Worm (Caenorhabditis elegans) whole organism, L1 larva: ENCODE results near the gene Y57G11C.51.

ENCODE experiments used
- C16A3.4 ChIP-seq: fragments of 150-350 bp; optimal IDR thresholded peaks from 2 replicates; lab custom pipeline; 2014; ENCODE audit warnings: missing biosample characterization, missing genetic modification characterization
- aha-1 ChIP-seq: fragments of 150-350 bp; optimal IDR thresholded peaks from 2 replicates; lab custom pipeline; 2014; ENCODE audit warnings: missing biosample characterization, missing genetic modification characterization
- ama-1 ChIP-seq: fragments of 150-350 bp; optimal IDR thresholded peaks from 2 replicates; lab custom pipeline; 2014
- ceh-63 ChIP-seq: fragments of 200-800 bp; sonication (Bioruptor generic); optimal IDR thresholded peaks from 2 replicates; lab custom pipeline; 2018; ENCODE audit warnings: mild to moderate bottlenecking, missing genetic modification characterization, missing compliant biosample characterization
- ceh-82 ChIP-seq, 3 experiments: fragments of 150-350 bp in 1 of 3; sonication (generic microtip) in 2 of 3; optimal IDR thresholded peaks; 2 replicates each; lab custom pipeline; 2014 to 2017; ENCODE audit warnings: missing biosample characterization in 3 of 3, missing genetic modification characterization in 3 of 3
- ceh-88 ChIP-seq: fragments of 200-800 bp; sonication (Bioruptor generic); IDR thresholded peaks from 2 replicates; pipeline ENCODE4 v1.3.6; 2022; ENCODE audit warnings: missing genetic modification characterization, missing compliant biosample characterization
- ces-1 ChIP-seq: fragments of 150-350 bp; optimal IDR thresholded peaks from 2 replicates; lab custom pipeline; 2014; ENCODE audit warnings: missing biosample characterization, missing genetic modification reagents, missing genetic modification characterization
- dpl-1 ChIP-seq, 3 experiments: fragments of 150-350 bp in 2 of 3; sonication (generic microtip) in 1 of 3; optimal IDR thresholded peaks; 2 replicates each; lab custom pipeline; 2014 to 2017; ENCODE audit warnings: missing biosample characterization in 3 of 3, missing genetic modification characterization in 3 of 3, missing genetic modification reagents in 3 of 3
- dsc-1 ChIP-seq: sonication (generic microtip); optimal IDR thresholded peaks from 2 replicates; lab custom pipeline; 2016; ENCODE audit warnings: mild to moderate bottlenecking, missing genetic modification characterization, missing compliant biosample characterization
- efl-1 ChIP-seq, 4 experiments: fragments of 150-350 bp; optimal IDR thresholded peaks in 3 of 4; peaks in 1 of 4; 1 replicate in 1 of 4; 2 replicates in 3 of 4; lab custom pipeline; 2014; ENCODE audit warnings: missing biosample characterization in 2 of 4, missing genetic modification characterization in 2 of 4, missing genetic modification reagents in 2 of 4
- efl-3 ChIP-seq: fragments of 200-800 bp; sonication (Bioruptor generic); optimal IDR thresholded peaks from 2 replicates; lab custom pipeline; 2018; ENCODE audit warnings: mild to moderate bottlenecking, missing genetic modification characterization, missing compliant biosample characterization
- egl-13 ChIP-seq: sonication (generic microtip); optimal IDR thresholded peaks from 2 replicates; lab custom pipeline; 2016; ENCODE audit warnings: missing genotype, missing genetic modification reagents, missing genetic modification characterization, missing compliant biosample characterization
- egl-27 ChIP-seq, 2 experiments: fragments of 150-350 bp in 1 of 2; sonication (generic microtip); optimal IDR thresholded peaks; 3 replicates each; lab custom pipeline; 2017 to 2018; ENCODE audit warnings: missing biosample characterization in 2 of 2, missing genetic modification characterization in 2 of 2, missing genetic modification reagents in 2 of 2
- ets-5 ChIP-seq: fragments of 200-800 bp; sonication (Bioruptor generic); IDR thresholded peaks from 2 replicates; pipeline ENCODE4 v1.3.6; 2022; ENCODE audit warnings: missing genetic modification characterization, missing compliant biosample characterization
- fkh-10 ChIP-seq: sonication (generic microtip); optimal IDR thresholded peaks from 2 replicates; lab custom pipeline; 2017; ENCODE audit warnings: missing biosample characterization, missing genetic modification reagents, missing genetic modification characterization
- fkh-4 ChIP-seq: sonication (generic microtip); optimal IDR thresholded peaks from 2 replicates; lab custom pipeline; 2016; ENCODE audit warnings: missing compliant biosample characterization, missing genetic modification characterization, borderline replicate concordance
- fkh-8 ChIP-seq: sonication (generic microtip); optimal IDR thresholded peaks from 2 replicates; lab custom pipeline; 2016; ENCODE audit warnings: mild to moderate bottlenecking, missing genetic modification characterization, missing compliant biosample characterization
- grh-1 ChIP-seq: fragments of 200-800 bp; sonication (Bioruptor generic); IDR thresholded peaks from 2 replicates; pipeline ENCODE4 v1.3.6; 2022; ENCODE audit warnings: missing genetic modification reagents, missing genetic modification characterization, missing compliant biosample characterization
- hlh-17 ChIP-seq: fragments of 200-800 bp; sonication (Bioruptor generic); optimal IDR thresholded peaks from 2 replicates; lab custom pipeline; 2018; ENCODE audit warnings: missing genetic modification characterization, mild to moderate bottlenecking, missing compliant biosample characterization, moderate library complexity, borderline replicate concordance
- hlh-4 ChIP-seq: sonication (generic microtip); optimal IDR thresholded peaks from 2 replicates; lab custom pipeline; 2016; ENCODE audit warnings: mild to moderate bottlenecking, missing genetic modification characterization, missing compliant biosample characterization
- irx-1 ChIP-seq: sonication (generic microtip); optimal IDR thresholded peaks from 2 replicates; lab custom pipeline; 2016; ENCODE audit warnings: missing genetic modification characterization, missing compliant biosample characterization
- lin-13 ChIP-seq: fragments of 150-350 bp; optimal IDR thresholded peaks from 2 replicates; lab custom pipeline; 2014; ENCODE audit warnings: missing biosample characterization, missing genetic modification reagents, missing genetic modification characterization
- lin-14 ChIP-seq: fragments of 200-800 bp; sonication (Bioruptor generic); optimal IDR thresholded peaks from 2 replicates; lab custom pipeline; 2018; ENCODE audit warnings: mild to moderate bottlenecking, missing genetic modification characterization, moderate library complexity, missing compliant biosample characterization
- lin-15B ChIP-seq: fragments of 150-350 bp; sonication (generic microtip); optimal IDR thresholded peaks from 3 replicates; lab custom pipeline; 2014; ENCODE audit warnings: missing biosample characterization, missing genetic modification characterization
- lin-39 ChIP-seq: fragments of 150-350 bp; optimal IDR thresholded peaks from 2 replicates; lab custom pipeline; 2014; ENCODE audit warnings: missing biosample characterization, missing genetic modification reagents, missing genetic modification characterization
- lsy-2 ChIP-seq, 2 experiments: fragments of 150-350 bp; optimal IDR thresholded peaks; 2 replicates each; lab custom pipeline; 2014; ENCODE audit warnings: missing biosample characterization in 2 of 2, missing genetic modification characterization in 2 of 2
- mab-9 ChIP-seq: fragments of 200-800 bp; sonication (Bioruptor generic); IDR thresholded peaks from 2 replicates; pipeline ENCODE4 v1.3.6; 2022; ENCODE audit warnings: missing genetic modification reagents, missing genetic modification characterization, missing compliant biosample characterization
- nhr-19 ChIP-seq: fragments of 200-800 bp; sonication (Bioruptor generic); conservative IDR thresholded peaks from 2 replicates; pipeline ENCODE4 v1.3.6; 2022; ENCODE audit warnings: missing genetic modification characterization, missing compliant biosample characterization
- nhr-237 ChIP-seq: fragments of 150-350 bp; optimal IDR thresholded peaks from 2 replicates; lab custom pipeline; 2014; ENCODE audit warnings: missing biosample characterization, missing genetic modification characterization
- nhr-71 ChIP-seq: sonication (generic microtip); optimal IDR thresholded peaks from 2 replicates; lab custom pipeline; 2016; ENCODE audit warnings: mild to moderate bottlenecking, missing genetic modification characterization, moderate library complexity, missing compliant biosample characterization
- pag-3 ChIP-seq: sonication (generic microtip); optimal IDR thresholded peaks from 2 replicates; lab custom pipeline; 2017; ENCODE audit warnings: missing genetic modification characterization, mild to moderate bottlenecking, missing compliant biosample characterization, antibody characterized with exemption, borderline replicate concordance; ENCODE audit not compliant: insufficient read depth
- pax-3 ChIP-seq: fragments of 200-800 bp; sonication (Bioruptor generic); optimal IDR thresholded peaks from 2 replicates; lab custom pipeline; 2018; ENCODE audit warnings: mild to moderate bottlenecking, missing genetic modification characterization, moderate library complexity, missing compliant biosample characterization
- pqm-1 ChIP-seq: sonication (generic microtip); optimal IDR thresholded peaks from 3 replicates; lab custom pipeline; 2017; ENCODE audit warnings: missing biosample characterization, missing genetic modification characterization
- rnt-1 ChIP-seq: sonication (generic microtip); optimal IDR thresholded peaks from 2 replicates; lab custom pipeline; 2016; ENCODE audit warnings: mild to moderate bottlenecking, missing genetic modification characterization, moderate library complexity, missing compliant biosample characterization
- snu-23 ChIP-seq: sonication (generic microtip); optimal IDR thresholded peaks from 2 replicates; lab custom pipeline; 2016; ENCODE audit warnings: missing genetic modification characterization, missing compliant biosample characterization
- sup-37 ChIP-seq: fragments of 200-800 bp; sonication (Bioruptor generic); optimal IDR thresholded peaks from 2 replicates; lab custom pipeline; 2018; ENCODE audit warnings: mild to moderate bottlenecking, missing genetic modification characterization, missing compliant biosample characterization
- tbx-2 ChIP-seq: sonication (generic microtip); optimal IDR thresholded peaks from 2 replicates; lab custom pipeline; 2016; ENCODE audit warnings: missing genetic modification characterization, missing compliant biosample characterization
- tlp-1 ChIP-seq: fragments of 150-350 bp; optimal IDR thresholded peaks from 2 replicates; lab custom pipeline; 2014; ENCODE audit warnings: missing biosample characterization, missing genetic modification characterization
- unc-86 ChIP-seq: sonication (generic microtip); optimal IDR thresholded peaks from 2 replicates; lab custom pipeline; 2016; ENCODE audit warnings: missing genetic modification characterization, missing compliant biosample characterization
- unc-98 ChIP-seq: fragments of 200-800 bp; sonication (Bioruptor generic); IDR thresholded peaks from 2 replicates; pipeline ENCODE4 v1.3.6; 2022; ENCODE audit warnings: missing genetic modification characterization, missing compliant biosample characterization
- zag-1 ChIP-seq: fragments of 150-350 bp; optimal IDR thresholded peaks from 2 replicates; lab custom pipeline; 2014; ENCODE audit warnings: missing biosample characterization, missing genetic modification characterization
- ztf-4 ChIP-seq: fragments of 150-350 bp; optimal IDR thresholded peaks from 2 replicates; lab custom pipeline; 2014; ENCODE audit warnings: missing biosample characterization, missing genetic modification characterization

Gene Y57G11C.51

DNA sequence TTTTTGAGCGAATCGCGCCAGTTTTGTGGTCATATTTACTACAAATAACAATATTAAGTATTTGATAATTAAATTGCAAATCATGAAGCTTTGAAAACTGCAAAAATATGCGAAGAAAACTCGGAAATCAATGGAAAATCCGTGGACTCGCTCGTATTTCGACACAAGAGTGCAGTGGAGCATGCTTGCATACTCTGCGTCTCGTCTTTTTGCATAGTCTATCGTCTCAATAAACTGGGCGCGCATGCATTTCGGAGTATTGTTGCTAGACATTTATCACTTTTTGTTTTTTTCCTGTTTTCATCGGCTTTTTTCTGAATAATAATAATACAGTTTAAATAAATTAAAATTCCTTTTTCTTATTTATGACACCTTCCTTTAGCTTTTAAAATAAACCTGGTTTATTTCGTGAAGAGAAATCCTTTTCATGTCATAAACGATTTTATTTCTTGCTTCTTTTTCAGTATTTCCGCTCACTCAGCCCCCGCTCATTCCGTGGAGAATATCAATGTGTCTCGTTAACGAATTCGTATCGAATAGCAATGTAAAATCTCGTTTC is 6.6 kb downstream of the Y57G11C.51 start, which contains the start of the genes mrps-7 and Y57G11C.3 (continued):
- peak; percentile 97 for TF ChIP-seq nhr-71 (tag; lab: Kevin White, UChicago)
- peak; percentile 97 for TF ChIP-seq C16A3.4 (tag; lab: Kevin White, UChicago)
- TF ChIP-seq lin-14 (GFP tag; lab: Kevin White, UChicago), result peak; percentile 96
- peak; percentile 91 for TF ChIP-seq nhr-237 (tag; lab: Kevin White, UChicago)
- TF ChIP-seq dpl-1 (GFP tag; optimal IDR thresholded peaks at IDR 0.05; lab: Kevin White, UChicago), result peak; percentile 81 to 86 (median 86)
- peak; percentile 48 to 67 for TF ChIP-seq egl-27 (tag; optimal IDR thresholded peaks at IDR 0.05; lab: Kevin White, UChicago)
- peak; percentile 95 for TF ChIP-seq tbx-2 (tag; lab: Kevin White, UChicago)
- peak; percentile 95 for TF ChIP-seq lin-13 (GFP tag; lab: Kevin White, UChicago)
- no peak for TF ChIP-seq ceh-63 (GFP tag; lab: Kevin White, UChicago)
- TF ChIP-seq lin-15B, result peak; percentile 97
- TF ChIP-seq aha-1 (tag; lab: Kevin White, UChicago), result peak; percentile 71
- TF ChIP-seq zag-1 (tag; lab: Kevin White, UChicago), result peak; percentile 57
- peak; percentile 83 for TF ChIP-seq egl-13
- no peak for TF ChIP-seq hlh-17

ce11 chrIV:14766382-14766781 is 8.0 kb downstream of the Y57G11C.51 start, which contains the start of gene vti-1:
TSS of gene vti-1 (minus strand) at chrIV:14766665.
- no peak for TF ChIP-seq snu-23
- no peak for TF ChIP-seq efl-3
- TF ChIP-seq tbx-2 (tag; lab: Kevin White, UChicago), result no peak
- no peak for TF ChIP-seq lin-39

- TF ChIP-seq sup-37 (no peak), pqm-1 (tag; lab: Kevin White, UChicago) (no peak), ceh-82 (tag; optimal IDR thresholded peaks at IDR 0.05; lab: Kevin White, UChicago) (no peak), hlh-4 (tag; lab: Kevin White, UChicago) (no peak), ces-1 (no peak), hlh-17 (no peak)
- TF ChIP-seq, all 84 proteins: peak for 0
Measured at ce11 chrIV:14765336-14765735, 9.0 kb downstream of the Y57G11C.51 start, which contains the start of gene Y57G11C.5. TSS of gene Y57G11C.5 (minus strand) at chrIV:14765436.

DNA sequence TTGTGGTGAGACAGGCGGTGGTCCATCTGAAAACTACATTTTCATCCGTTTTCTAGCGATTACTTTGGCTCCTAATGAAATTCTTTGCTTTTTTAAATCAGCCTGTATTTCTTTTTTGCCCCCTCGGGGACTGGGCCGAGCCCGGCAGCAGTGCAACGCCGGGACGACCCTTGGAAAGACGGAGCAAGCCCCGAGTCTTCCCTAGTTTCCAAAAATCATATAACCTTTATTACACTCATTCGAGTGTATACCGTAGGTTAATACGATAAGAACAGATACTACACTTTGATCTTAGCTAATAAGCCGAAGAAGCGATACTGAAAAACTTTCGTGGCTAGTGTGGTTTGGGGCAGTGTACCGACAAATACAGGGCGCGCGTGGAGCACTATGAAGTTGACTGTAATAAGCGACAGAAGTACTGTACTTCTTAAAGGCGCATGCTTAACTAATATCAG is 9.6 kb downstream of the Y57G11C.51 start:
- TF ChIP-seq unc-98 (no peak), pax-3 (tag; lab: Kevin White, UChicago) (no peak), tbx-2 (tag; lab: Kevin White, UChicago) (no peak), pag-3 (tag; lab: Kevin White, UChicago) (no peak), nhr-19 (GFP tag; lab: Robert Waterston, UW) (no peak)

DNA sequence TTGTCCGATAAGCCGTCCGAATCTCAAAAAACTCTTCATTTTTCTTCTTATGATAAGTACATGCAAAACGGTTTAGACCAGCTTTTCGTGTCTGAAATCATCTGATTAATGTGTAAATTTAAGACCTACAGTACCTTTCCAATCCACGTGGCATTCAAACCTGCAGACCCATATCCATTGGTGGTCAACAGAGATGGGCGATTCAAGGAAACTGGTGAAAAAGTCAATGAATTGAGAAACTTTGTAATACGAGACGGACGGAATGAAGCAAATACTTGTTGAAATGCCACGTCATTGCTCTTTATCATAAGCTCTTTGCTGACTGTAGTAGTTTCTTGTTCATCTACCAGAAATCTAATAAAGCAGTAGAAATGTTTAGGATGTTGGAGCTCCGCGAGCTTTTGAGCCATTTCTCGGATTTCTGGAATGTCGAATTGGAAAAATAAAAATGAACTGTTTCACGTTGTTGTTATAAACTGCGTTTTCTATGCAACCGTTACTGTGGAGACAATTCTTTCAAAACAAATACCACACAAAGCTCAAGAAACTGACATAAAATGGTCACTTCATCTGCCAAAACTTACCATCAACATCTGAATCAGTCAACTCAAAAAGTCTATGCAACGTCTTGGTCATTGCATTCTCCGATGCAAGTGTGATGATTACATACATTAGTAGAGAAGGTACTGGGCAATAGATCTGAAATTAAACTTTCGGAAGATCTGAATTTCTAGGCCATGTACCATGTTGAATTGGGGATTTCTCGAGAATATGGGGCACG is 10.2 kb downstream of the Y57G11C.51 start:
- TF ChIP-seq unc-86 (tag; lab: Kevin White, UChicago), result no peak
- TF ChIP-seq nhr-19 (GFP tag; lab: Robert Waterston, UW), result no peak
- no peak for TF ChIP-seq efl-1 (optimal IDR thresholded peaks at IDR 0.05; lab: Kevin White, UChicago)
- TF ChIP-seq efl-1 (GFP tag; optimal IDR thresholded peaks at IDR 0.05 in 1 of 2; lab: Kevin White, UChicago), result peak in 1 of 2 experiments; percentile 18
- TF ChIP-seq ceh-88 (GFP tag; lab: Robert Waterston, UW), result peak; percentile 16; the same call in 1 of the 2 replicates
- peak; percentile 79 for TF ChIP-seq ama-1 (lab: Kevin White, UChicago)
- no peak for TF ChIP-seq grh-1 (GFP tag; lab: Robert Waterston, UW)
- no peak for TF ChIP-seq mab-9
- peak; percentile 38 for TF ChIP-seq ztf-4 (tag; lab: Kevin White, UChicago)
- TF ChIP-seq fkh-4 (tag; lab: Kevin White, UChicago), result no peak
- 0 out of 2 replicates have a peak, but pooled peaks have one; percentile 33 for TF ChIP-seq ets-5 (GFP tag; lab: Robert Waterston, UW)
- no peak for TF ChIP-seq ceh-82 (tag; optimal IDR thresholded peaks at IDR 0.05; lab: Kevin White, UChicago)
- no peak for TF ChIP-seq dsc-1 (tag; lab: Kevin White, UChicago)
- peak; percentile 17 for TF ChIP-seq rnt-1 (tag; lab: Kevin White, UChicago)
- TF ChIP-seq lsy-2 (tag; optimal IDR thresholded peaks at IDR 0.05; lab: Kevin White, UChicago), result peak in 1 of 2 experiments; percentile 1
- TF ChIP-seq fkh-10 (GFP tag; lab: Kevin White, UChicago), result no peak
- TF ChIP-seq irx-1 (tag; lab: Kevin White, UChicago), result no peak
- no peak for TF ChIP-seq tlp-1 (tag; lab: Kevin White, UChicago)
- no peak for TF ChIP-seq fkh-8 (tag; lab: Kevin White, UChicago)
